Worm (Caenorhabditis elegans) whole organism, young adult: Measurements from ENCODE around the gene R102.1.

Source experiments
- F37B4.10 ChIP-seq: fragments of 200-800 bp; sonication (Bioruptor generic); IDR thresholded peaks from 2 replicates; pipeline ENCODE4 v1.3.6; 2022; ENCODE audit warnings: missing genetic modification characterization, missing compliant biosample characterization
- F49E8.2 ChIP-seq: sonication (generic microtip); optimal IDR thresholded peaks from 3 replicates; lab custom pipeline; 2017; ENCODE audit warnings: missing genetic modification characterization, mild to moderate bottlenecking, missing compliant biosample characterization, antibody characterized with exemption, moderate library complexity; ENCODE audit not compliant: insufficient read depth
- F52B5.7 ChIP-seq: sonication (generic microtip); optimal IDR thresholded peaks from 2 replicates; lab custom pipeline; 2016; ENCODE audit warnings: mild to moderate bottlenecking, missing genetic modification characterization, missing compliant biosample characterization
- F55B11.4 ChIP-seq: sonication (generic microtip); optimal IDR thresholded peaks from 2 replicates; lab custom pipeline; 2016; ENCODE audit warnings: missing compliant biosample characterization, missing genetic modification characterization, borderline replicate concordance; ENCODE audit not compliant: insufficient read depth
- K11D2.4 ChIP-seq: fragments of 200-800 bp; sonication (Bioruptor generic); IDR thresholded peaks from 2 replicates; pipeline ENCODE4 v1.3.6; 2022; ENCODE audit warnings: missing genetic modification reagents, missing genetic modification characterization, missing compliant biosample characterization
- K12H6.12 ChIP-seq: fragments of 200-800 bp; sonication (Bioruptor generic); optimal IDR thresholded peaks from 2 replicates; lab custom pipeline; 2018; ENCODE audit warnings: mild to moderate bottlenecking, missing genetic modification characterization, missing compliant biosample characterization
- Y79H2A.3 ChIP-seq: fragments of 200-800 bp; sonication (Bioruptor generic); conservative IDR thresholded peaks from 2 replicates; pipeline ENCODE4 v1.3.6; 2022; ENCODE audit warnings: missing genetic modification reagents, missing genetic modification characterization, missing compliant biosample characterization
- Y95B8A.8 ChIP-seq: fragments of 200-800 bp; sonication (Bioruptor generic); IDR thresholded peaks from 2 replicates; pipeline ENCODE4 v1.3.6; 2022; ENCODE audit warnings: missing genetic modification reagents, missing genetic modification characterization, missing compliant biosample characterization
- ama-1 ChIP-seq, 3 experiments: fragments of 150-350 bp in 1 of 3; sonication (generic microtip) in 2 of 3; optimal IDR thresholded peaks; 2 replicates each; lab custom pipeline; 2014 to 2018; ENCODE audit warnings: missing biosample characterization in 2 of 3, missing genetic modification characterization in 2 of 3, missing genetic modification reagents in 2 of 3
- atf-7 ChIP-seq: sonication (generic microtip); optimal IDR thresholded peaks from 2 replicates; lab custom pipeline; 2017; ENCODE audit warnings: mild to moderate bottlenecking, missing genetic modification characterization, missing compliant biosample characterization
- bed-1 ChIP-seq: fragments of 200-800 bp; sonication (Bioruptor generic); IDR thresholded peaks from 2 replicates; pipeline ENCODE4 v1.3.6; 2022; ENCODE audit warnings: missing genetic modification reagents, missing genetic modification characterization, missing compliant biosample characterization
- cebp-2 ChIP-seq: fragments of 200-800 bp; sonication (Bioruptor generic); IDR thresholded peaks from 2 replicates; pipeline ENCODE4 v1.3.6; 2022; ENCODE audit warnings: missing genetic modification characterization, missing compliant biosample characterization
- ceh-100 ChIP-seq: fragments of 200-800 bp; sonication (Bioruptor generic); IDR thresholded peaks from 2 replicates; pipeline ENCODE4 v1.3.6; 2022; ENCODE audit warnings: missing genetic modification reagents, missing genetic modification characterization, missing compliant biosample characterization
- ceh-58 ChIP-seq: fragments of 200-800 bp; sonication (Bioruptor generic); IDR thresholded peaks from 2 replicates; pipeline ENCODE4 v1.3.6; 2022; ENCODE audit warnings: missing genetic modification characterization, missing compliant biosample characterization
- chd-7 ChIP-seq: sonication (generic microtip); optimal IDR thresholded peaks from 2 replicates; lab custom pipeline; 2016; ENCODE audit warnings: mild to moderate bottlenecking, missing genetic modification characterization, moderate library complexity, missing compliant biosample characterization
- die-1 ChIP-seq: sonication (generic microtip); optimal IDR thresholded peaks from 2 replicates; lab custom pipeline; 2016; ENCODE audit warnings: missing genotype, mild to moderate bottlenecking, missing genetic modification characterization, missing compliant biosample characterization
- dox-1 ChIP-seq: fragments of 200-800 bp; sonication (Bioruptor generic); IDR thresholded peaks from 2 replicates; pipeline ENCODE4 v1.3.6; 2022; ENCODE audit warnings: missing genetic modification reagents, missing genetic modification characterization, missing compliant biosample characterization
- egrh-3 ChIP-seq: fragments of 200-800 bp; sonication (Bioruptor generic); IDR thresholded peaks from 2 replicates; pipeline ENCODE4 v1.3.6; 2022; ENCODE audit warnings: missing genetic modification reagents, missing genetic modification characterization, missing compliant biosample characterization
- hlh-12 ChIP-seq: sonication (generic microtip); optimal IDR thresholded peaks from 2 replicates; lab custom pipeline; 2016; ENCODE audit warnings: missing genetic modification characterization, missing compliant biosample characterization
- hlh-26 ChIP-seq: fragments of 200-800 bp; sonication (Bioruptor generic); conservative IDR thresholded peaks from 2 replicates; pipeline ENCODE4 v1.3.6; 2022; ENCODE audit warnings: missing genetic modification reagents, missing genetic modification characterization, missing compliant biosample characterization
- hsf-1 ChIP-seq: fragments of 200-800 bp; sonication (Bioruptor generic); IDR thresholded peaks from 2 replicates; pipeline ENCODE4 v1.3.6; 2022; ENCODE audit warnings: missing genetic modification reagents, missing genetic modification characterization, missing compliant biosample characterization
- lag-1 ChIP-seq: fragments of 200-800 bp; sonication (Bioruptor generic); IDR thresholded peaks from 2 replicates; pipeline ENCODE4 v1.3.6; 2022; ENCODE audit warnings: missing genetic modification reagents, missing genetic modification characterization, missing compliant biosample characterization
- let-526 ChIP-seq: fragments of 200-800 bp; sonication (Bioruptor generic); IDR thresholded peaks from 2 replicates; pipeline ENCODE4 v1.3.6; 2022; ENCODE audit warnings: missing genetic modification reagents, missing genetic modification characterization, missing compliant biosample characterization
- lin-35 ChIP-seq, 3 experiments: fragments of 150-350 bp in 2 of 3; sonication (generic microtip) in 1 of 3; optimal IDR thresholded peaks; 2 replicates each; lab custom pipeline; 2014 to 2018; ENCODE audit warnings: missing biosample characterization in 3 of 3, missing genetic modification characterization in 3 of 3, missing genetic modification reagents in 3 of 3
- lin-54 ChIP-seq: fragments of 200-800 bp; sonication (Bioruptor generic); optimal IDR thresholded peaks from 2 replicates; lab custom pipeline; 2018; ENCODE audit warnings: mild to moderate bottlenecking, missing genetic modification characterization, missing compliant biosample characterization
- lir-1 ChIP-seq: fragments of 200-800 bp; sonication (Bioruptor generic); conservative IDR thresholded peaks from 2 replicates; pipeline ENCODE4 v1.3.6; 2022; ENCODE audit warnings: missing genetic modification reagents, missing genetic modification characterization, missing compliant biosample characterization
- lsl-1 ChIP-seq: fragments of 200-800 bp; sonication (Bioruptor generic); optimal IDR thresholded peaks from 2 replicates; lab custom pipeline; 2018; ENCODE audit warnings: mild to moderate bottlenecking, missing genetic modification characterization, moderate library complexity, missing compliant biosample characterization
- lsy-27 ChIP-seq: sonication (generic microtip); optimal IDR thresholded peaks from 2 replicates; lab custom pipeline; 2017; ENCODE audit warnings: missing genetic modification characterization, mild to moderate bottlenecking, missing compliant biosample characterization, antibody characterized with exemption, missing genotype, borderline replicate concordance; ENCODE audit not compliant: insufficient read depth
- madf-10 ChIP-seq: sonication (generic microtip); optimal IDR thresholded peaks from 2 replicates; lab custom pipeline; 2016; ENCODE audit warnings: mild to moderate bottlenecking, missing genetic modification characterization, missing compliant biosample characterization
- nfyb-1 ChIP-seq: fragments of 200-800 bp; sonication (Bioruptor generic); IDR thresholded peaks from 2 replicates; pipeline ENCODE4 v1.3.6; 2022; ENCODE audit warnings: missing genetic modification reagents, missing genetic modification characterization, missing compliant biosample characterization
- nhr-179 ChIP-seq: sonication (generic microtip); optimal IDR thresholded peaks from 2 replicates; lab custom pipeline; 2016; ENCODE audit warnings: mild to moderate bottlenecking, missing genetic modification characterization, missing compliant biosample characterization
- nhr-80 ChIP-seq: sonication (generic microtip); optimal IDR thresholded peaks from 2 replicates; lab custom pipeline; 2016; ENCODE audit warnings: missing genetic modification characterization, missing compliant biosample characterization
- nhr-90 ChIP-seq: sonication (generic microtip); optimal IDR thresholded peaks from 2 replicates; lab custom pipeline; 2016; ENCODE audit warnings: missing genotype, mild to moderate bottlenecking, missing genetic modification characterization, missing compliant biosample characterization
- pbrm-1 ChIP-seq: fragments of 200-800 bp; sonication (Bioruptor generic); IDR thresholded peaks from 2 replicates; pipeline ENCODE4 v1.3.6; 2022; ENCODE audit warnings: missing genetic modification reagents, missing genetic modification characterization, missing compliant biosample characterization
- rcor-1 ChIP-seq: fragments of 200-800 bp; sonication (Bioruptor generic); IDR thresholded peaks from 2 replicates; pipeline ENCODE4 v1.3.6; 2022; ENCODE audit warnings: missing genetic modification reagents, missing genetic modification characterization, missing compliant biosample characterization
- rec-8 ChIP-seq, 2 experiments: sonication (generic microtip); optimal IDR thresholded peaks; 2 replicates each; lab custom pipeline; 2016; ENCODE audit warnings: mild to moderate bottlenecking in 2 of 2, missing genetic modification characterization in 2 of 2, missing genetic modification reagents in 2 of 2, missing genotype in 2 of 2, missing biosample characterization in 1 of 2, missing compliant biosample characterization in 1 of 2, moderate library complexity in 1 of 2
- repo-1 ChIP-seq: sonication (generic microtip); optimal IDR thresholded peaks from 2 replicates; lab custom pipeline; 2017; ENCODE audit warnings: mild to moderate bottlenecking, missing genetic modification characterization, missing compliant biosample characterization
- rpc-1 ChIP-seq, 2 experiments: fragments of 150-350 bp in 1 of 2; sonication (generic microtip) in 1 of 2; optimal IDR thresholded peaks; 2 replicates each; lab custom pipeline; 2014 to 2018; ENCODE audit warnings: missing biosample characterization in 1 of 2, missing genetic modification characterization in 1 of 2, missing genetic modification reagents in 1 of 2, missing genotype in 1 of 2
- sptf-2 ChIP-seq: fragments of 200-800 bp; sonication (Bioruptor generic); optimal IDR thresholded peaks from 2 replicates; lab custom pipeline; 2018; ENCODE audit warnings: mild to moderate bottlenecking, missing genetic modification characterization, missing compliant biosample characterization
- tbp1 ChIP-seq: fragments of 200-800 bp; sonication (Bioruptor generic); optimal IDR thresholded peaks from 2 replicates; lab custom pipeline; 2018; ENCODE audit warnings: mild to moderate bottlenecking, missing genetic modification characterization, missing compliant biosample characterization
- tbx-9 ChIP-seq: sonication (generic microtip); optimal IDR thresholded peaks from 2 replicates; lab custom pipeline; 2016; ENCODE audit warnings: borderline replicate concordance, missing genetic modification characterization, inconsistent platforms, missing compliant biosample characterization
- unc-62 ChIP-seq: fragments of 150-350 bp; optimal IDR thresholded peaks from 2 replicates; lab custom pipeline; 2014; ENCODE audit warnings: missing biosample characterization, missing genetic modification reagents, missing genetic modification characterization
- ztf-25 ChIP-seq: fragments of 200-800 bp; sonication (Bioruptor generic); IDR thresholded peaks from 2 replicates; pipeline ENCODE4 v1.3.6; 2022; ENCODE audit warnings: missing genetic modification reagents, missing genetic modification characterization, missing compliant biosample characterization
- ztf-28 ChIP-seq: fragments of 200-800 bp; sonication (Bioruptor generic); IDR thresholded peaks from 2 replicates; pipeline ENCODE4 v1.3.6; 2022; ENCODE audit warnings: missing genetic modification reagents, missing genetic modification characterization, missing compliant biosample characterization
- ztf-3 ChIP-seq: fragments of 200-800 bp; sonication (Bioruptor generic); optimal IDR thresholded peaks from 2 replicates; lab custom pipeline; 2018; ENCODE audit warnings: mild to moderate bottlenecking, missing genetic modification characterization, missing compliant biosample characterization
- ztf-6 ChIP-seq: fragments of 200-800 bp; sonication (Bioruptor generic); IDR thresholded peaks from 2 replicates; pipeline ENCODE4 v1.3.6; 2022; ENCODE audit warnings: missing genetic modification reagents, missing genetic modification characterization, missing compliant biosample characterization

R102.1 gene

ce11 chrIV:10734527-10735436 is 48.9 kb downstream of the R102.1 start, which contains the start of the genes orc-5 and cyb-1 (continued):
- TF ChIP-seq sptf-2 (GFP tag; lab: Kevin White, UChicago) (no peak), hsf-1 (GFP tag; lab: Robert Waterston, UW) (0 out of 2 replicates have a peak, but pooled peaks have one; percentile 22), Y95B8A.8 (GFP tag; lab: Robert Waterston, UW) (no peak), atf-7 (tag; lab: Kevin White, UChicago) (no peak), F52B5.7 (no peak), lag-1 (GFP tag; lab: Robert Waterston, UW) (no peak), nfyb-1 (GFP tag; lab: Robert Waterston, UW) (no peak), lsl-1 (peak; percentile 37), lin-54 (GFP tag; lab: Kevin White, UChicago) (peak; percentile 89), ztf-3 (GFP tag; lab: Kevin White, UChicago) (no peak), madf-10 (tag; lab: Kevin White, UChicago) (no peak), K12H6.12 (tag; lab: Kevin White, UChicago) (no peak), unc-62 (no peak), lin-35 (GFP tag; optimal IDR thresholded peaks at IDR 0.05; lab: Kevin White, UChicago) (peak in 2 of 3 experiments; percentile 22 to 88), lsy-27 (tag; lab: Kevin White, UChicago) (no peak), F37B4.10 (GFP tag; lab: Robert Waterston, UW) (no peak), die-1 (no peak), ama-1 (optimal IDR thresholded peaks at IDR 0.05; lab: Kevin White, UChicago) (no peak), ama-1 (GFP tag; optimal IDR thresholded peaks at IDR 0.05; lab: Kevin White, UChicago) (no peak), rcor-1 (GFP tag; lab: Robert Waterston, UW) (no peak; the same call in 1 of the 2 replicates), rpc-1 (optimal IDR thresholded peaks at IDR 0.05; lab: Kevin White, UChicago) (no peak), rpc-1 (tag; optimal IDR thresholded peaks at IDR 0.05; lab: Kevin White, UChicago) (no peak), lir-1 (no peak), Y79H2A.3 (GFP tag; lab: Robert Waterston, UW) (no peak), cebp-2 (GFP tag; lab: Robert Waterston, UW) (no peak), nhr-90 (tag; lab: Kevin White, UChicago) (no peak), repo-1 (tag; lab: Kevin White, UChicago) (no peak), ceh-100 (GFP tag; lab: Robert Waterston, UW) (no peak), bed-1 (GFP tag; lab: Robert Waterston, UW) (no peak), pbrm-1 (GFP tag; lab: Robert Waterston, UW) (no peak), nhr-80 (tag; lab: Kevin White, UChicago) (no peak), rec-8 (tag; optimal IDR thresholded peaks at IDR 0.05; lab: Kevin White, UChicago) (no peak), hlh-12 (tag; lab: Kevin White, UChicago) (no peak), tbp1 (GFP tag; lab: Kevin White, UChicago) (no peak), let-526 (GFP tag; lab: Robert Waterston, UW) (no peak), hlh-26 (GFP tag; lab: Robert Waterston, UW) (no peak), chd-7 (no peak), nhr-179 (tag; lab: Kevin White, UChicago) (no peak), ztf-25 (GFP tag; lab: Robert Waterston, UW) (no peak), ztf-28 (no peak), ceh-58 (no peak), F49E8.2 (tag; lab: Kevin White, UChicago) (peak; percentile 39), egrh-3 (GFP tag; lab: Robert Waterston, UW) (no peak), K11D2.4 (GFP tag; lab: Robert Waterston, UW) (no peak), F55B11.4 (no peak), ztf-6 (no peak), tbx-9 (tag; lab: Kevin White, UChicago) (no peak), dox-1 (GFP tag; lab: Robert Waterston, UW) (peak; percentile 18; the same call in 1 of the 2 replicates)
